Worm (Caenorhabditis elegans) whole organism, L4 larva: ENCODE data around the gene acn-1.

Experiments used
- D1046.2 ChIP-seq: fragments of 200-800 bp; sonication (Bioruptor generic); IDR thresholded peaks from 2 replicates; pipeline ENCODE4 v1.3.6; 2022; ENCODE audit warnings: missing genetic modification characterization, missing compliant biosample characterization
- F10B5.3 ChIP-seq: sonication (generic microtip); optimal IDR thresholded peaks from 2 replicates; lab custom pipeline; 2016; ENCODE audit warnings: mild to moderate bottlenecking, missing genetic modification characterization, missing compliant biosample characterization
- F37D6.2 ChIP-seq: sonication (generic microtip); optimal IDR thresholded peaks from 2 replicates; lab custom pipeline; 2016; ENCODE audit warnings: mild to moderate bottlenecking, missing genetic modification characterization, missing compliant biosample characterization
- F49E8.2 ChIP-seq: sonication (generic microtip); optimal IDR thresholded peaks from 2 replicates; lab custom pipeline; 2016; ENCODE audit warnings: missing compliant biosample characterization, mild to moderate bottlenecking, missing genetic modification characterization, borderline replicate concordance
- T20F7.1 ChIP-seq: fragments of 200-800 bp; sonication (Bioruptor generic); optimal IDR thresholded peaks from 2 replicates; lab custom pipeline; 2018; ENCODE audit warnings: mild to moderate bottlenecking, missing genetic modification characterization, missing compliant biosample characterization
- T26A8.4 ChIP-seq: fragments of 200-800 bp; sonication (Bioruptor generic); IDR thresholded peaks from 2 replicates; pipeline ENCODE4 v1.3.6; 2022; ENCODE audit warnings: missing genetic modification characterization, missing compliant biosample characterization
- Y105C5A.15 ChIP-seq: fragments of 200-800 bp; sonication (Bioruptor generic); IDR thresholded peaks from 2 replicates; pipeline ENCODE4 v1.3.6; 2022; ENCODE audit warnings: missing genetic modification characterization, missing compliant biosample characterization
- aha-1 ChIP-seq: fragments of 150-350 bp; peaks from one replicate; lab custom pipeline; 2014; ENCODE audit warnings: missing biosample characterization, missing genetic modification characterization
- attf-4 ChIP-seq: sonication (generic microtip); optimal IDR thresholded peaks from 3 replicates; lab custom pipeline; 2017; ENCODE audit warnings: missing biosample characterization, missing genetic modification characterization
- ceh-28 ChIP-seq: fragments of 150-350 bp; optimal IDR thresholded peaks from 2 replicates; lab custom pipeline; 2014; ENCODE audit warnings: missing biosample characterization, missing genetic modification reagents, missing genetic modification characterization
- ceh-62 ChIP-seq: sonication (generic microtip); optimal IDR thresholded peaks from 2 replicates; lab custom pipeline; 2017; ENCODE audit warnings: missing biosample characterization, missing genetic modification characterization
- daf-16 ChIP-seq, 3 experiments: sonication (generic microtip); optimal IDR thresholded peaks; 2 replicates each; lab custom pipeline; 2016 to 2017; ENCODE audit warnings: missing genetic modification characterization in 3 of 3, missing genetic modification reagents in 3 of 3, mild to moderate bottlenecking in 2 of 3, missing compliant biosample characterization in 2 of 3, missing biosample characterization in 1 of 3, moderate library complexity in 1 of 3
- daf-8 ChIP-seq: fragments of 200-800 bp; sonication (Bioruptor generic); IDR thresholded peaks from 2 replicates; pipeline ENCODE4 v1.3.6; 2022; ENCODE audit warnings: missing genetic modification characterization, missing compliant biosample characterization
- dmd-6 ChIP-seq: fragments of 200-800 bp; sonication (Bioruptor generic); IDR thresholded peaks from 2 replicates; pipeline ENCODE4 v1.3.6; 2022; ENCODE audit warnings: missing genetic modification reagents, missing genetic modification characterization, missing compliant biosample characterization
- egl-27 ChIP-seq: sonication (generic microtip); optimal IDR thresholded peaks from 3 replicates; lab custom pipeline; 2017; ENCODE audit warnings: missing biosample characterization, missing genetic modification reagents, missing genetic modification characterization
- fos-1 ChIP-seq: fragments of 150-350 bp; optimal IDR thresholded peaks from 2 replicates; lab custom pipeline; 2014; ENCODE audit warnings: missing biosample characterization, missing genetic modification characterization
- hif-1 ChIP-seq, 2 experiments: sonication (generic microtip); optimal IDR thresholded peaks; 2 replicates each; lab custom pipeline; 2016 to 2017; ENCODE audit warnings: missing compliant biosample characterization in 2 of 2, missing genetic modification characterization in 2 of 2, missing genetic modification reagents in 2 of 2, missing genotype in 2 of 2, mild to moderate bottlenecking in 1 of 2
- hlh-11 ChIP-seq: fragments of 200-800 bp; sonication (Bioruptor generic); optimal IDR thresholded peaks from 2 replicates; lab custom pipeline; 2018; ENCODE audit warnings: mild to moderate bottlenecking, missing genetic modification characterization, missing compliant biosample characterization
- lin-1 ChIP-seq: fragments of 200-800 bp; sonication (Bioruptor generic); IDR thresholded peaks from 2 replicates; pipeline ENCODE4 v1.3.6; 2022; ENCODE audit warnings: missing genetic modification reagents, missing genetic modification characterization, missing compliant biosample characterization
- lin-38 ChIP-seq: fragments of 200-800 bp; sonication (Bioruptor generic); IDR thresholded peaks from 2 replicates; pipeline ENCODE4 v1.3.6; 2022; ENCODE audit warnings: missing genetic modification reagents, missing genetic modification characterization, missing compliant biosample characterization
- madf-5 ChIP-seq, 2 experiments: fragments of 200-800 bp; sonication (Bioruptor generic); IDR thresholded peaks; 2 replicates each; pipeline ENCODE4 v1.3.6; 2022; ENCODE audit warnings: missing compliant biosample characterization in 2 of 2, missing genetic modification characterization in 2 of 2
- mxl-2 ChIP-seq: fragments of 200-800 bp; sonication (Bioruptor generic); conservative IDR thresholded peaks from 2 replicates; pipeline ENCODE4 v1.3.6; 2022; ENCODE audit warnings: missing genetic modification reagents, missing genetic modification characterization, missing compliant biosample characterization
- nhr-25 ChIP-seq: sonication (generic microtip); optimal IDR thresholded peaks from 2 replicates; lab custom pipeline; 2017; ENCODE audit warnings: missing genetic modification characterization, mild to moderate bottlenecking, missing compliant biosample characterization, antibody characterized with exemption, moderate library complexity, borderline replicate concordance; ENCODE audit not compliant: insufficient read depth
- nhr-28 ChIP-seq: fragments of 150-350 bp; optimal IDR thresholded peaks from 2 replicates; lab custom pipeline; 2014; ENCODE audit warnings: missing biosample characterization, missing genetic modification characterization
- nhr-42 ChIP-seq: fragments of 200-800 bp; sonication (Bioruptor generic); IDR thresholded peaks from 2 replicates; pipeline ENCODE4 v1.3.6; 2022; ENCODE audit warnings: missing genetic modification characterization, missing compliant biosample characterization
- nhr-6 ChIP-seq: fragments of 150-350 bp; optimal IDR thresholded peaks from 2 replicates; lab custom pipeline; 2014; ENCODE audit warnings: missing biosample characterization, missing genetic modification characterization
- pha-4 ChIP-seq, 2 experiments: fragments of 150-350 bp in 1 of 2; fragments of 200-800 bp in 1 of 2; sonication (Bioruptor generic) in 1 of 2; IDR thresholded peaks in 1 of 2; optimal IDR thresholded peaks in 1 of 2; 2 replicates each; pipeline versions ENCODE4 v1.3.6 to Lab custom; 2014 to 2022; ENCODE audit warnings: missing genetic modification characterization in 2 of 2, missing genetic modification reagents in 2 of 2, missing biosample characterization in 1 of 2, missing compliant biosample characterization in 1 of 2
- php-3 ChIP-seq: fragments of 200-800 bp; sonication (Bioruptor generic); IDR thresholded peaks from 2 replicates; pipeline ENCODE4 v1.3.6; 2022; ENCODE audit warnings: missing genetic modification reagents, missing genetic modification characterization, missing compliant biosample characterization
- spr-1 ChIP-seq: sonication (generic microtip); optimal IDR thresholded peaks from 2 replicates; lab custom pipeline; 2016; ENCODE audit warnings: mild to moderate bottlenecking, missing genetic modification characterization, missing compliant biosample characterization
- tag-97 ChIP-seq: fragments of 200-800 bp; sonication (Bioruptor generic); IDR thresholded peaks from 2 replicates; pipeline ENCODE4 v1.3.6; 2022; ENCODE audit warnings: missing genetic modification characterization, missing compliant biosample characterization
- tra-1 ChIP-seq: fragments of 200-800 bp; sonication (Bioruptor generic); IDR thresholded peaks from 2 replicates; pipeline ENCODE4 v1.3.6; 2022; ENCODE audit warnings: missing genetic modification reagents, missing genetic modification characterization, missing compliant biosample characterization
- unc-130 ChIP-seq: sonication (generic microtip); optimal IDR thresholded peaks from 2 replicates; lab custom pipeline; 2016; ENCODE audit warnings: missing genetic modification reagents, missing genetic modification characterization, missing compliant biosample characterization
- unc-62 ChIP-seq, 3 experiments: fragments of 150-350 bp in 1 of 3; sonication (generic microtip); optimal IDR thresholded peaks in 2 of 3; peaks in 1 of 3; 1 replicate in 1 of 3; 2 replicates in 2 of 3; lab custom pipeline; 2014 to 2017; ENCODE audit warnings: missing biosample characterization in 3 of 3, missing genetic modification characterization in 3 of 3, missing genetic modification reagents in 3 of 3, missing genotype in 1 of 3
- vab-7 ChIP-seq: fragments of 200-800 bp; sonication (Bioruptor generic); IDR thresholded peaks from 2 replicates; pipeline ENCODE4 v1.3.6; 2022; ENCODE audit warnings: missing genetic modification reagents, missing genetic modification characterization, missing compliant biosample characterization
- zip-2 ChIP-seq: fragments of 150-350 bp; optimal IDR thresholded peaks from 2 replicates; lab custom pipeline; 2014; ENCODE audit warnings: missing biosample characterization, missing genetic modification characterization
- ztf-11 ChIP-seq: fragments of 150-350 bp; optimal IDR thresholded peaks from 2 replicates; lab custom pipeline; 2014; ENCODE audit warnings: missing biosample characterization, missing genetic modification characterization

Gene acn-1

ce11 chrX:5137716-5138470 lies 41.0 kb upstream of the acn-1 start:
- TF ChIP-seq aha-1 (tag; lab: Kevin White, UChicago) (peak; percentile 69), attf-4 (tag; lab: Kevin White, UChicago) (no peak)
- TF ChIP-seq, all 104 proteins: peak for 1

- peak; percentile 60 for TF ChIP-seq aha-1 (tag; lab: Kevin White, UChicago)
- TF ChIP-seq hlh-11 (tag; lab: Kevin White, UChicago), result peak; percentile 9
- TF ChIP-seq daf-16 (GFP tag; optimal IDR thresholded peaks at IDR 0.05; lab: Kevin White, UChicago), result no peak
- no peak for TF ChIP-seq daf-16 (tag; optimal IDR thresholded peaks at IDR 0.05; lab: Kevin White, UChicago)
- TF ChIP-seq nhr-42 (GFP tag; lab: Robert Waterston, UW), result no peak
- no peak for TF ChIP-seq T20F7.1 (GFP tag; lab: Kevin White, UChicago)
- no peak for TF ChIP-seq nhr-25
- TF ChIP-seq zip-2 (tag; lab: Kevin White, UChicago), result no peak
- no peak for TF ChIP-seq T26A8.4
- TF ChIP-seq mxl-2 (GFP tag; lab: Robert Waterston, UW), result no peak
- no peak for TF ChIP-seq nhr-6
- no peak for TF ChIP-seq ceh-28
- no peak for TF ChIP-seq F10B5.3 (tag; lab: Kevin White, UChicago)
- TF ChIP-seq tra-1 (GFP tag; lab: Robert Waterston, UW), result no peak
- TF ChIP-seq ceh-62 (tag; lab: Kevin White, UChicago), result no peak
- TF ChIP-seq nhr-28, result peak; percentile 5
- no peak for TF ChIP-seq D1046.2 (GFP tag; lab: Robert Waterston, UW)
These were observed 38.7 kb upstream of the acn-1 start for ce11 chrX:5135548-5135947.

- TF ChIP-seq vab-7 (GFP tag; lab: Robert Waterston, UW) (no peak), lin-1 (GFP tag; lab: Robert Waterston, UW) (no peak), pha-4 (GFP tag; IDR thresholded peaks at IDR 0.05; lab: Robert Waterston, UW) (no peak), pha-4 (tag; optimal IDR thresholded peaks at IDR 0.05; lab: Kevin White, UChicago) (no peak), spr-1 (tag; lab: Kevin White, UChicago) (no peak), madf-5 (GFP tag; IDR thresholded peaks at IDR 0.05; lab: Robert Waterston, UW) (no peak), unc-130 (GFP tag; lab: Kevin White, UChicago) (no peak), dmd-6 (GFP tag; lab: Robert Waterston, UW) (no peak), F49E8.2 (tag; lab: Kevin White, UChicago) (no peak), ztf-11 (no peak), lin-38 (GFP tag; lab: Robert Waterston, UW) (no peak), php-3 (GFP tag; lab: Robert Waterston, UW) (no peak), fos-1 (tag; lab: Kevin White, UChicago) (no peak), tag-97 (GFP tag; lab: Robert Waterston, UW) (no peak), F37D6.2 (tag; lab: Kevin White, UChicago) (no peak)
These were observed 37.1 kb upstream of the acn-1 start, which contains the start of gene tbc-7 for ce11 chrX:5133980-5134379. TSS of gene tbc-7 (plus strand) at chrX:5134280.

ce11 chrX:5131760-5132159 lies 34.9 kb upstream of the acn-1 start:
- TF ChIP-seq hif-1 (tag; optimal IDR thresholded peaks at IDR 0.05; lab: Kevin White, UChicago) (no peak), Y105C5A.15 (GFP tag; lab: Robert Waterston, UW) (no peak), egl-27 (tag; lab: Kevin White, UChicago) (no peak), daf-8 (GFP tag; lab: Robert Waterston, UW) (no peak), unc-62 (GFP tag; optimal IDR thresholded peaks at IDR 0.05 in 1 of 2; lab: Kevin White, UChicago) (no peak), unc-62 (tag; optimal IDR thresholded peaks at IDR 0.05; lab: Kevin White, UChicago) (no peak)
